Worm (Caenorhabditis elegans): Measurements from ENCODE around the gene igcm-1.

Gene igcm-1

DNA sequence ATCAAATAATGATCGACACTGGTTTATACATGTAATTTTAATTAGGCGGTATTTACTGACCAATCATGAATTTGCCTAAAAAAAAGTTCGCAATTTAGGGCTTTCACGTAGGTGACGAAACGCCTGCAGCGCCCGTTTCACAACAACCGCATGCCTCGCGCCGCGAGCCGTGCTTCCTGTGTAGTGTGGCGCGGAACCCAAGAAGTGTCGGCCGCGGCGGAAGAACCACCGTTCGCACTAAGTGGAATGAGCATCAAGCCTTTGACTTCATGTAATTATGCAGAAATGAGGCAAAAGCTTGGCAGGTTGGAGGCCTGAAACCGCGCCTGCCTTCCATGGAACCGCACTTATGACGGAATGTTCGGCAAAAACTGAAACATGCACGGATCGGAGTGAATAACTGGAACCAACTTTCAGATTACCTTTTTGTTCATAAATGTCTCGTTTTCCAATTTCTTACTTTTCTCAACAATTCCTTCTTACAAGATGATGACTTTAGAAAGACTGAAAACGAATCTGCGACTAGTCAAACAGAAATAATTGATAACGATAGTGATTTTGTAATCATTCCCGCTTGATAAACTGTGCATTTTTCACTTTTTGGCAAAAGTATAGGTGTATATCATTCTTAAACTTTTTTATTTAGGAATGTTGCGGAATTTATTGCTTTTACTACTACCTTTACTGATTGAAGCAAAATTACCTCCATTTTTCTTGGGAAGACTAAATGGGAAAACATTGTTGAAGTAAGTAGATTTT lies 20.8 kb upstream of the igcm-1 start, which contains the start of gene F56F10.1:
Gene F56F10.1, plus strand, starts transcription at position 647 of the 759 bp plus-strand sequence.
- TF ChIP-seq snpc-4 (tag; optimal IDR thresholded peaks at IDR 0.05) (peak; percentile 53), pqm-1 (tag; optimal IDR thresholded peaks at IDR 0.05) (no peak), elt-1 (tag; optimal IDR thresholded peaks at IDR 0.05) (no peak), nfya-1 (tag; optimal IDR thresholded peaks at IDR 0.05; ENCODE audit: insufficient read depth) (no peak), skn-1 (tag; optimal IDR thresholded peaks at IDR 0.05) (peak; percentile 47), nhr-77 (tag; optimal IDR thresholded peaks at IDR 0.05) (no peak), lin-39 (tag; optimal IDR thresholded peaks at IDR 0.05) (no peak), elt-2 (tag; optimal IDR thresholded peaks at IDR 0.05) (peak; percentile 44), unc-62 (GFP tag; optimal IDR thresholded peaks at IDR 0.05) (no peak), sea-2 (GFP tag; optimal IDR thresholded peaks at IDR 0.05) (no peak), lin-15B (tag; optimal IDR thresholded peaks at IDR 0.05) (no peak), ceh-9 (tag; optimal IDR thresholded peaks at IDR 0.05) (no peak), nhr-25 (tag; optimal IDR thresholded peaks at IDR 0.05) (no peak), ceh-28 (tag; optimal IDR thresholded peaks at IDR 0.05) (no peak)

DNA sequence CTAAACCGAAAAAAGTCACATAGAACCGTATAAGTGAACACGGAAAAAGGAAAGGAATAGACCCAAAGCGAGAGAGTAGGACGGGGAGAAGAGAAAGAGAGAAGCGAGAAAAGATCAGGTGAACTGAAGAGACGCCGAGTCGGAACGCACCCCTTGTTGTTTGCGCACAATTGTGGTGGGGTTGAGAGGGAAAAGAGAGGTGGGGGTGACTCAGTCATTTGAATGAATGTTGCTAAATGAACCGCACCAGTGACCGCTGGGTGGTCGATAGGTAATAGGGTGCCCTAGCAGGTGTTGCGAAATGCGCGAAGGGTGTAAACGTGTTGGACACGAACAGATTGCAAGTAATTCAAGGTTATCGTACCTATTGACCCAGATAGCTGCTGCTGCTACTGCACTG lies 19.7 kb upstream of the igcm-1 start, which contains the start of gene lgl-1:
Gene lgl-1, minus strand, starts transcription at position 70 of the 400 bp plus-strand sequence.
- no peak for TF ChIP-seq ceh-28 (tag; optimal IDR thresholded peaks at IDR 0.05)
- peak; percentile 67 for TF ChIP-seq lin-39 (tag; optimal IDR thresholded peaks at IDR 0.05)
- peak; percentile 30 for TF ChIP-seq nhr-23 (tag; optimal IDR thresholded peaks at IDR 0.05)
- TF ChIP-seq elt-1 (tag; optimal IDR thresholded peaks at IDR 0.05), result no peak
- TF ChIP-seq nfya-1 (tag; optimal IDR thresholded peaks at IDR 0.05; ENCODE audit: insufficient read depth), result peak; percentile 3
- TF ChIP-seq elt-2 (tag; optimal IDR thresholded peaks at IDR 0.05), result peak; percentile 31
- TF ChIP-seq nhr-12 (tag; optimal IDR thresholded peaks at IDR 0.05), result no peak
- TF ChIP-seq nhr-28 (tag; optimal IDR thresholded peaks at IDR 0.05), result no peak
- no peak for TF ChIP-seq zag-1 (tag; optimal IDR thresholded peaks at IDR 0.05)
- peak; percentile 53 for TF ChIP-seq nhr-25 (tag; optimal IDR thresholded peaks at IDR 0.05)
- TF ChIP-seq nhr-237 (tag; optimal IDR thresholded peaks at IDR 0.05), result no peak
- no peak for TF ChIP-seq mml-1 (tag; optimal IDR thresholded peaks at IDR 0.05)
- TF ChIP-seq daf-12 (tag; optimal IDR thresholded peaks at IDR 0.05), result no peak
- TF ChIP-seq pqm-1 (tag; optimal IDR thresholded peaks at IDR 0.05), result peak; percentile 18
- no peak for TF ChIP-seq ZK546.5 (tag; optimal IDR thresholded peaks at IDR 0.05)
- no peak for TF ChIP-seq nhr-67 (tag; optimal IDR thresholded peaks at IDR 0.05)
- TF ChIP-seq jun-1 (tag; optimal IDR thresholded peaks at IDR 0.05), result peak; percentile 54
- TF ChIP-seq fkh-10 (GFP tag; optimal IDR thresholded peaks at IDR 0.05), result no peak
- TF ChIP-seq hmg-11 (tag; optimal IDR thresholded peaks at IDR 0.05), result peak; percentile 59

DNA sequence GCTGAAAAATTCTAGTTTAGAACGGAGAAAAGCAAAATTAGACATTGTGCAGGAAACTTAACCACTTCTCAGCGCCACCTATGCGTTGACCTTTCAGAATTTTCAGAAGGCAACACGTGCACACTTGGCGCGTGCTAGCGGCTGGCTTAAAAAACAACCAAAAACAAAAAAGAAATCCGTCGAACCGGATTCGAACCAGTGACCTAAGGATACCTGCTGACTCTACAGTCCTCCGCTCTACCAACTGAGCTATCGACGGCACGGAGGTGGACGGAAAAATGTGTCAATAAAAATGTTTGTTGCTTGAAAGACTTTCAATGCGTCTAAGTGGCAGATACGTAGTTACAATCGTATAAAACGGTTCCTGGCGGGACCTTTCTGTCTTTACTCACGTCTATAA lies 13.9 kb upstream of the igcm-1 start:
- TF ChIP-seq ztf-11 (tag; optimal IDR thresholded peaks at IDR 0.05) (no peak), nhr-23 (tag; optimal IDR thresholded peaks at IDR 0.05) (no peak)

DNA sequence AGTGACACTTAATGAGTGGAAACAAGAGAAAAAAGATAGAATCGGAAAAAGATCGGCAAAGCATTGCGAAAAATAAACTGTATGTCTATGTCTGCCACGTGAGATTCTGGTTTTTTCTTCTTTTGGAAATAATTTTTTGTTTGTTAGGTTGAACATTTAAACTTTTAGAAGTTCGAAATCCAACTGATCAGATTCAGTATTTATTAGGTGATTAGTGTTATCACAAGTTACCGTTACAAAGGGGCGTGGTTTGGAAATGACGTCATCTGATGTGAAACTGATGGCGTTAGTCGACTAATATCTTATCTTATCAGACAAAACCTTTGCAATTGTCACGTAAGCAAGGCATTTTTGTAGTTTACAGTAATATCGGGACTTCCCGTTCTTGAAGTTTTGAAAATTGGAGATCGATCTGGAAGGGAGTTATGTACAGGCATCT lies 13.0 kb upstream of the igcm-1 start:
- TF ChIP-seq elt-3 (tag; optimal IDR thresholded peaks at IDR 0.05), result peak; percentile 48 to 94 (median 70)
- TF ChIP-seq ztf-4 (tag; optimal IDR thresholded peaks at IDR 0.05), result peak; percentile 59
- no peak for TF ChIP-seq pqm-1 (tag; optimal IDR thresholded peaks at IDR 0.05)
- TF ChIP-seq nhr-43 (tag; optimal IDR thresholded peaks at IDR 0.05; ENCODE audit: poor library complexity, severe bottlenecking), result peak; percentile 91
- TF ChIP-seq nhr-25 (tag; optimal IDR thresholded peaks at IDR 0.05), result peak; percentile 90
- TF ChIP-seq nfya-1 (tag; optimal IDR thresholded peaks at IDR 0.05; ENCODE audit: insufficient read depth), result peak; percentile 29
- peak; percentile 24 for TF ChIP-seq ama-1 (optimal IDR thresholded peaks at IDR 0.05)
- TF ChIP-seq elt-2 (tag; optimal IDR thresholded peaks at IDR 0.05), result no peak
- TF ChIP-seq lin-15B (tag; optimal IDR thresholded peaks at IDR 0.05), result no peak
- TF ChIP-seq nhr-23 (tag; optimal IDR thresholded peaks at IDR 0.05), result peak; percentile 92
- TF ChIP-seq jun-1 (tag; optimal IDR thresholded peaks at IDR 0.05), result peak; percentile 71
- TF ChIP-seq mdl-1 (tag; optimal IDR thresholded peaks at IDR 0.05), result peak; percentile 69
- TF ChIP-seq tbx-2 (tag; optimal IDR thresholded peaks at IDR 0.05), result peak; percentile 45
- TF ChIP-seq ZK546.5 (tag; optimal IDR thresholded peaks at IDR 0.05), result no peak
- TF ChIP-seq lsy-12 (tag; optimal IDR thresholded peaks at IDR 0.05), result peak; percentile 39
- peak; percentile 10 for TF ChIP-seq ceh-28 (tag; optimal IDR thresholded peaks at IDR 0.05)

All from whole organism, L3 larva.